Comparison of ENCODE assay signal across 2 worm cellular contexts in genomic region chrV:9546860-9547269, ce11.
TF ChIP-seq lines count a peak whose summit lies in the region.

his-37 (plus strand) TSS chrV:9547105.

TF ChIP-seq in whole organism, L4 larva, 104 proteins besides CTCF, POLR2A, EP300 and RAD21 (continued from another document):
- TF ChIP-seq spr-1 (tag; optimal IDR thresholded peaks at IDR 0.05; lab: Kevin White, UChicago) (peak; percentile 96), ceh-28 (tag; optimal IDR thresholded peaks at IDR 0.05; lab: Kevin White, UChicago) (peak; percentile 59), ctbp-1 (GFP tag; IDR thresholded peaks at IDR 0.05; lab: Robert Waterston, UW) (peak; percentile 98), lin-15B (tag; optimal IDR thresholded peaks at IDR 0.05; lab: Kevin White, UChicago) (no peak), saeg-2 (GFP tag; IDR thresholded peaks at IDR 0.05; lab: Robert Waterston, UW) (peak; percentile 96), nhr-6 (tag; optimal IDR thresholded peaks at IDR 0.05; lab: Kevin White, UChicago) (peak; percentile 98), dpl-1 (GFP tag; optimal IDR thresholded peaks at IDR 0.05; lab: Kevin White, UChicago) (peak; percentile 95), hlh-30 (tag; optimal IDR thresholded peaks at IDR 0.05; lab: Kevin White, UChicago; ENCODE audit: insufficient read depth) (peak; percentile 92), dmd-8 (GFP tag; IDR thresholded peaks at IDR 0.05; lab: Robert Waterston, UW) (no peak), ceh-44 (GFP tag; IDR thresholded peaks at IDR 0.05; lab: Robert Waterston, UW) (no peak), T26A8.4 (GFP tag; IDR thresholded peaks at IDR 0.05; lab: Robert Waterston, UW) (peak; percentile 98), nhr-48 (tag; optimal IDR thresholded peaks at IDR 0.05; lab: Kevin White, UChicago) (peak; percentile 96), lir-3 (tag; optimal IDR thresholded peaks at IDR 0.05; lab: Kevin White, UChicago) (peak; percentile 88), F44E2.7 (GFP tag; IDR thresholded peaks at IDR 0.05; lab: Robert Waterston, UW) (no peak), fkh-10 (GFP tag; optimal IDR thresholded peaks at IDR 0.05; lab: Kevin White, UChicago) (peak; percentile 98), cey-2 (tag; optimal IDR thresholded peaks at IDR 0.05; lab: Kevin White, UChicago; ENCODE audit: borderline replicate concordance, insufficient read depth) (peak; percentile 88), zip-11 (GFP tag; IDR thresholded peaks at IDR 0.05; lab: Robert Waterston, UW) (no peak), mdl-1 (tag; optimal IDR thresholded peaks at IDR 0.05; lab: Kevin White, UChicago) (peak; percentile 74 to 97), Y75B8A.6 (GFP tag; IDR thresholded peaks at IDR 0.05; lab: Robert Waterston, UW) (peak; percentile 64; the same call in 1 of the 2 replicates), pqm-1 (tag; optimal IDR thresholded peaks at IDR 0.05; lab: Kevin White, UChicago) (peak; percentile 91), egl-43 (GFP tag; IDR thresholded peaks at IDR 0.05; lab: Robert Waterston, UW) (peak; percentile 95), aly-2 (tag; optimal IDR thresholded peaks at IDR 0.05; lab: Kevin White, UChicago) (no peak), pha-4 (GFP tag; IDR thresholded peaks at IDR 0.05; lab: Robert Waterston, UW) (peak; percentile 97), pha-4 (tag; optimal IDR thresholded peaks at IDR 0.05; lab: Kevin White, UChicago) (peak; percentile 98), F26F4.8 (GFP tag; conservative IDR thresholded peaks at IDR 0.05; lab: Robert Waterston, UW) (no peak), php-3 (GFP tag; IDR thresholded peaks at IDR 0.05; lab: Robert Waterston, UW) (peak; percentile 94), mdt-29 (GFP tag; IDR thresholded peaks at IDR 0.05; lab: Robert Waterston, UW) (peak; percentile 94), rbr-2 (tag; optimal IDR thresholded peaks at IDR 0.05; lab: Kevin White, UChicago) (peak; percentile 99), nhr-11 (tag; optimal IDR thresholded peaks at IDR 0.05; lab: Kevin White, UChicago) (peak; percentile 100), ztf-7 (tag; optimal IDR thresholded peaks at IDR 0.05; lab: Kevin White, UChicago) (peak; percentile 90), nhr-10 (tag; optimal IDR thresholded peaks at IDR 0.05; lab: Kevin White, UChicago) (peak; percentile 73), T20F7.1 (GFP tag; optimal IDR thresholded peaks at IDR 0.05; lab: Kevin White, UChicago) (peak; percentile 96), ama-1 (optimal IDR thresholded peaks at IDR 0.05; lab: Kevin White, UChicago) (peak; percentile 95), Y5F2A.4 (GFP tag; optimal IDR thresholded peaks at IDR 0.05; lab: Kevin White, UChicago) (peak; percentile 84), Y105C5A.15 (GFP tag; IDR thresholded peaks at IDR 0.05; lab: Robert Waterston, UW) (peak; percentile 61; the same call in 1 of the 2 replicates), daf-12 (tag; optimal IDR thresholded peaks at IDR 0.05; lab: Kevin White, UChicago) (no peak), nhr-41 (GFP tag; IDR thresholded peaks at IDR 0.05; lab: Robert Waterston, UW) (peak; percentile 88), lin-13 (GFP tag; optimal IDR thresholded peaks at IDR 0.05; lab: Kevin White, UChicago) (peak; percentile 98), zag-1 (tag; optimal IDR thresholded peaks at IDR 0.05; lab: Kevin White, UChicago) (peak; percentile 83), set-16 (GFP tag; IDR thresholded peaks at IDR 0.05; lab: Robert Waterston, UW) (peak; percentile 51; the same call in 1 of the 2 replicates), egl-27 (tag; optimal IDR thresholded peaks at IDR 0.05; lab: Kevin White, UChicago) (peak; percentile 27), daf-19 (GFP tag; conservative IDR thresholded peaks at IDR 0.05; lab: Robert Waterston, UW) (peak; percentile 97), jun-1 (tag; optimal IDR thresholded peaks at IDR 0.05; lab: Kevin White, UChicago) (peak; percentile 97), dmd-6 (GFP tag; IDR thresholded peaks at IDR 0.05; lab: Robert Waterston, UW) (peak; percentile 99), tag-97 (GFP tag; IDR thresholded peaks at IDR 0.05; lab: Robert Waterston, UW) (no peak), duxl-1 (tag; optimal IDR thresholded peaks at IDR 0.05; lab: Kevin White, UChicago; ENCODE audit: poor library complexity) (peak; percentile 96), nhr-237 (tag; optimal IDR thresholded peaks at IDR 0.05; lab: Kevin White, UChicago) (peak; percentile 82), attf-4 (tag; optimal IDR thresholded peaks at IDR 0.05; lab: Kevin White, UChicago) (peak; percentile 21), zfp-3 (GFP tag; conservative IDR thresholded peaks at IDR 0.05; lab: Robert Waterston, UW) (peak; percentile 99), ceh-82 (tag; optimal IDR thresholded peaks at IDR 0.05; lab: Kevin White, UChicago) (no peak)

TF ChIP-seq in whole organism, late embryonic, 69 proteins besides CTCF, POLR2A, EP300 and RAD21 (continued from another document):
- TF ChIP-seq ceh-22 (tag; optimal IDR thresholded peaks at IDR 0.05; lab: Kevin White, UChicago) (no peak), ceh-30 (tag; optimal IDR thresholded peaks at IDR 0.05; lab: Kevin White, UChicago) (peak; percentile 45), ceh-18 (tag; optimal IDR thresholded peaks at IDR 0.05; lab: Kevin White, UChicago) (peak; percentile 96)
TF ChIP-seq in whole organism, late embryonic: peak in this region for 35.
